Worm (Caenorhabditis elegans): ENCODE measurements around the gene col-12.
A peak's percentile ranks its signal among the peaks of the same experiment; 100 is the strongest.

col-12 gene

ce11 chrV:10469845-10470244 is 44.8 kb upstream of the col-12 start:
- TF ChIP-seq ceh-58 (GFP tag; IDR thresholded peaks at IDR 0.05) (no peak), D2030.7 (GFP tag; IDR thresholded peaks at IDR 0.05) (no peak), hlh-12 (tag; optimal IDR thresholded peaks at IDR 0.05) (no peak), zfh-2 (GFP tag; conservative IDR thresholded peaks at IDR 0.05) (no peak), Y53F4B.3 (GFP tag; IDR thresholded peaks at IDR 0.05) (no peak), mes-4 (tag; optimal IDR thresholded peaks at IDR 0.05) (no peak), dpff-1 (tag; optimal IDR thresholded peaks at IDR 0.05) (no peak), attf-3 (GFP tag; conservative IDR thresholded peaks at IDR 0.05) (no peak), mel-28 (tag; optimal IDR thresholded peaks at IDR 0.05; ENCODE audit: borderline replicate concordance) (no peak), him-1 (tag; optimal IDR thresholded peaks at IDR 0.05) (no peak), F57A8.1 (GFP tag; optimal IDR thresholded peaks at IDR 0.05) (no peak), egl-44 (GFP tag; IDR thresholded peaks at IDR 0.05) (no peak), ceh-40 (GFP tag; IDR thresholded peaks at IDR 0.05) (no peak), nhr-27 (tag; optimal IDR thresholded peaks at IDR 0.05) (no peak)

- TF ChIP-seq ama-1 (optimal IDR thresholded peaks at IDR 0.05) (peak; percentile 44), ama-1 (GFP tag; optimal IDR thresholded peaks at IDR 0.05) (no peak), ets-4 (GFP tag; optimal IDR thresholded peaks at IDR 0.05) (no peak), ztf-26 (tag; optimal IDR thresholded peaks at IDR 0.05) (no peak), atf-7 (tag; optimal IDR thresholded peaks at IDR 0.05) (no peak), snpc-4 (GFP tag; optimal IDR thresholded peaks at IDR 0.05) (no peak), snpc-4 (tag; optimal IDR thresholded peaks at IDR 0.05) (no peak), rec-8 (tag; optimal IDR thresholded peaks at IDR 0.05) (no peak), pbrm-1 (GFP tag; IDR thresholded peaks at IDR 0.05) (no peak)
Measured at ce11 chrV:10468709-10469108, 43.7 kb upstream of the col-12 start.

ce11 chrV:10468190-10468589 is 43.2 kb upstream of the col-12 start, which contains the start of gene egl-9:
egl-9 (plus strand) TSS chrV:10468517.
- no peak for TF ChIP-seq nhr-27 (tag; optimal IDR thresholded peaks at IDR 0.05)
- peak; percentile 22 for TF ChIP-seq somi-1 (GFP tag; optimal IDR thresholded peaks at IDR 0.05)
- peak; percentile 37 for TF ChIP-seq attf-5 (GFP tag; optimal IDR thresholded peaks at IDR 0.05)
- peak; percentile 39 for TF ChIP-seq atf-7 (tag; optimal IDR thresholded peaks at IDR 0.05)
- TF ChIP-seq lin-26 (GFP tag; IDR thresholded peaks at IDR 0.05) = 0 out of 2 replicates have a peak, but pooled peaks have one; percentile 38
- TF ChIP-seq athp-1 (tag; optimal IDR thresholded peaks at IDR 0.05) = no peak
- no peak for TF ChIP-seq madf-8 (GFP tag; conservative IDR thresholded peaks at IDR 0.05)
- TF ChIP-seq lin-54 (GFP tag; optimal IDR thresholded peaks at IDR 0.05) = peak; percentile 13
- no peak for TF ChIP-seq him-1 (tag; optimal IDR thresholded peaks at IDR 0.05)
- peak; percentile 60 for TF ChIP-seq chd-7 (tag; optimal IDR thresholded peaks at IDR 0.05)
- TF ChIP-seq mcd-1 (GFP tag; IDR thresholded peaks at IDR 0.05) = no peak
- no peak for TF ChIP-seq snpc-4 (GFP tag; optimal IDR thresholded peaks at IDR 0.05)
- no peak for TF ChIP-seq snpc-4 (tag; optimal IDR thresholded peaks at IDR 0.05)
- 0 out of 2 replicates have a peak, but pooled peaks have one; percentile 12 for TF ChIP-seq hmg-1.2 (GFP tag; IDR thresholded peaks at IDR 0.05)
- TF ChIP-seq fkh-3 (tag; optimal IDR thresholded peaks at IDR 0.05) = no peak
- peak; percentile 86 for TF ChIP-seq nhr-80 (tag; optimal IDR thresholded peaks at IDR 0.05)
- TF ChIP-seq ama-1 (optimal IDR thresholded peaks at IDR 0.05) = peak; percentile 87
- no peak for TF ChIP-seq ama-1 (GFP tag; optimal IDR thresholded peaks at IDR 0.05)
- no peak for TF ChIP-seq cebp-1 (GFP tag; IDR thresholded peaks at IDR 0.05)
- TF ChIP-seq cebp-1 (tag; optimal IDR thresholded peaks at IDR 0.05) = peak; percentile 27
- peak; percentile 70 for TF ChIP-seq dox-1 (GFP tag; IDR thresholded peaks at IDR 0.05)
- TF ChIP-seq ztf-26 (tag; optimal IDR thresholded peaks at IDR 0.05) = peak; percentile 26
- no peak for TF ChIP-seq B0035.1 (tag; optimal IDR thresholded peaks at IDR 0.05)
- peak; percentile 15 to 57 for TF ChIP-seq let-607 (tag; optimal IDR thresholded peaks at IDR 0.05)
- peak; percentile 12; the same call in 1 of the 2 replicates for TF ChIP-seq K11D2.4 (GFP tag; IDR thresholded peaks at IDR 0.05)
- TF ChIP-seq ets-4 (GFP tag; optimal IDR thresholded peaks at IDR 0.05) = peak; percentile 9
- no peak for TF ChIP-seq pbrm-1 (GFP tag; IDR thresholded peaks at IDR 0.05)
- peak; percentile 32 for TF ChIP-seq tbp1 (GFP tag; optimal IDR thresholded peaks at IDR 0.05)
- TF ChIP-seq Y53G8AR.9 (GFP tag; conservative IDR thresholded peaks at IDR 0.05) = no peak
- no peak for TF ChIP-seq C17E4.6 (GFP tag; IDR thresholded peaks at IDR 0.05)
- TF ChIP-seq dpff-1 (tag; optimal IDR thresholded peaks at IDR 0.05) = no peak

Measured in whole organism, young adult.